Worm (Caenorhabditis elegans): ENCODE data around the gene rbm-7.
A peak's percentile ranks its signal among the peaks of the same experiment; 100 is the strongest.

rbm-7 gene

DNA sequence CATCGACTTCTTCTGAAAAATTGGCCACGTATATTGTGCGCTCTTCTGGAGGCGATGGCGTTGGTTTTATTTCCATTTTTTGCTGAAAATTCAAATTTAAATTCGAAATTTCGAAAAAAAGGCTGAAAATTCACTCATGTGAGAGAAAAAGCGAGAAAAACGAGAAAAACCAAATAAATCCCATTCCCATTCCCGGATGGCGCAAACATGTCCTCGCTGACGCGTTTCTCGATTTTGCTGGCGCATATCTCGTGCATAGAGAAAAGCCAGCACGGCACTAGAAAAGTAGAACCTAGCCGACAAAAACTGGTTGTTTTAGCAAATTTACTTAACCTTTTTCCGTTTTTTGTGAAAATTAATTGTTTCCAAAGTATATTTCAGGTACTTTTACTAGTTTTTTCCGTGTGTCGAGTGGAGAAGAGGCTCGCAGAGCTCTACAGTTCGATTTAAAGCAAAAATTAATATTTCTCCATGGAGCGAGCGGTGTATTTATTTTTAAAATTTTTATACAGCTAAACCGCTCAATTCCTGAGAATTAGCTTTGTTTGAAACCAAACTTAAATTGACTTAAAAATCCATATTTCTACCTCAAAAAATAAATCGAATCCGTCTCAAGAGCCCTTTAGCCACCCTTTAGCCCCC, at the start of gene rbm-7:
rbm-7 (minus strand) TSS at position 82 of the 642 bp plus-strand sequence.
- TF ChIP-seq nhr-25 (tag; optimal IDR thresholded peaks at IDR 0.05) (peak; percentile 25), ceh-28 (tag; optimal IDR thresholded peaks at IDR 0.05) (peak; percentile 38), jun-1 (tag; optimal IDR thresholded peaks at IDR 0.05) (peak; percentile 39), lin-15B (tag; optimal IDR thresholded peaks at IDR 0.05) (peak; percentile 79), pha-4 (tag; optimal IDR thresholded peaks at IDR 0.05) (peak; percentile 80), egl-5 (tag; optimal IDR thresholded peaks at IDR 0.05) (peak; percentile 4), nhr-67 (tag; optimal IDR thresholded peaks at IDR 0.05) (no peak), nhr-43 (tag; optimal IDR thresholded peaks at IDR 0.05; ENCODE audit: poor library complexity, severe bottlenecking) (peak; percentile 69), tbx-2 (tag; optimal IDR thresholded peaks at IDR 0.05) (no peak), nfya-1 (tag; optimal IDR thresholded peaks at IDR 0.05; ENCODE audit: insufficient read depth) (peak; percentile 80), nhr-23 (tag; optimal IDR thresholded peaks at IDR 0.05) (peak; percentile 51), R02D3.7 (tag; optimal IDR thresholded peaks at IDR 0.05) (peak; percentile 49), snpc-4 (tag; optimal IDR thresholded peaks at IDR 0.05) (peak; percentile 15), hmg-11 (tag; optimal IDR thresholded peaks at IDR 0.05) (peak; percentile 73), elt-2 (tag; optimal IDR thresholded peaks at IDR 0.05) (peak; percentile 13), mml-1 (tag; optimal IDR thresholded peaks at IDR 0.05) (no peak), skn-1 (tag; optimal IDR thresholded peaks at IDR 0.05) (peak; percentile 14), lin-39 (tag; optimal IDR thresholded peaks at IDR 0.05) (peak; percentile 30), aly-2 (tag; optimal IDR thresholded peaks at IDR 0.05) (no peak), fkh-10 (GFP tag; optimal IDR thresholded peaks at IDR 0.05) (no peak)

ce11 chrIII:12980770-12981169, 49.1 kb upstream of the rbm-7 start, which contains the start of gene ZK1010.4:
ZK1010.4 (plus strand) TSS chrIII:12981070.
- TF ChIP-seq fos-1 (tag; optimal IDR thresholded peaks at IDR 0.05) (no peak), pha-4 (tag; optimal IDR thresholded peaks at IDR 0.05) (no peak), mdl-1 (tag; optimal IDR thresholded peaks at IDR 0.05) (no peak), ceh-16 (tag; optimal IDR thresholded peaks at IDR 0.05) (no peak), ZK546.5 (tag; optimal IDR thresholded peaks at IDR 0.05) (no peak), unc-62 (GFP tag; optimal IDR thresholded peaks at IDR 0.05) (no peak)

ce11 chrIII:12978473-12979174, 47.0 kb upstream of the rbm-7 start, which contains the start of the genes ubq-2 and frg-1:
ubq-2 (minus strand) TSS chrIII:12978523.
frg-1 (plus strand) TSS chrIII:12979162.
- peak; percentile 13 for TF ChIP-seq fos-1 (tag; optimal IDR thresholded peaks at IDR 0.05)
- no peak for TF ChIP-seq daf-12 (tag; optimal IDR thresholded peaks at IDR 0.05)
- no peak for TF ChIP-seq elt-1 (tag; optimal IDR thresholded peaks at IDR 0.05)
- TF ChIP-seq lin-39 (tag; optimal IDR thresholded peaks at IDR 0.05): peak; percentile 95
- no peak for TF ChIP-seq nhr-67 (tag; optimal IDR thresholded peaks at IDR 0.05)
- TF ChIP-seq pqm-1 (tag; optimal IDR thresholded peaks at IDR 0.05): peak; percentile 67
- peak; percentile 71 for TF ChIP-seq jun-1 (tag; optimal IDR thresholded peaks at IDR 0.05)
- peak; percentile 13 for TF ChIP-seq zag-1 (tag; optimal IDR thresholded peaks at IDR 0.05)
- TF ChIP-seq hmg-11 (tag; optimal IDR thresholded peaks at IDR 0.05): peak; percentile 85
- peak; percentile 68 for TF ChIP-seq ceh-28 (tag; optimal IDR thresholded peaks at IDR 0.05)
- TF ChIP-seq skn-1 (tag; optimal IDR thresholded peaks at IDR 0.05): peak; percentile 66
- peak; percentile 53 for TF ChIP-seq nhr-11 (tag; optimal IDR thresholded peaks at IDR 0.05)
- TF ChIP-seq egl-5 (tag; optimal IDR thresholded peaks at IDR 0.05): peak; percentile 55
- no peak for TF ChIP-seq ceh-82 (tag; optimal IDR thresholded peaks at IDR 0.05)
- peak; percentile 15 for TF ChIP-seq ZK546.5 (tag; optimal IDR thresholded peaks at IDR 0.05)
- TF ChIP-seq pha-4 (tag; optimal IDR thresholded peaks at IDR 0.05): peak; percentile 92
- no peak for TF ChIP-seq nhr-77 (tag; optimal IDR thresholded peaks at IDR 0.05)
- no peak for TF ChIP-seq ceh-16 (tag; optimal IDR thresholded peaks at IDR 0.05)
- peak; percentile 76 for TF ChIP-seq nhr-25 (tag; optimal IDR thresholded peaks at IDR 0.05)
- TF ChIP-seq ztf-11 (tag; optimal IDR thresholded peaks at IDR 0.05): no peak
- TF ChIP-seq mdl-1 (tag; optimal IDR thresholded peaks at IDR 0.05): no peak
- no peak for TF ChIP-seq ztf-4 (tag; optimal IDR thresholded peaks at IDR 0.05)
- TF ChIP-seq egl-27 (tag; optimal IDR thresholded peaks at IDR 0.05): no peak
- TF ChIP-seq mml-1 (tag; optimal IDR thresholded peaks at IDR 0.05): no peak
- no peak for TF ChIP-seq fkh-10 (GFP tag; optimal IDR thresholded peaks at IDR 0.05)
- TF ChIP-seq lsy-12 (tag; optimal IDR thresholded peaks at IDR 0.05): peak; percentile 92
- TF ChIP-seq aly-2 (tag; optimal IDR thresholded peaks at IDR 0.05): no peak
- TF ChIP-seq nhr-43 (tag; optimal IDR thresholded peaks at IDR 0.05; ENCODE audit: poor library complexity, severe bottlenecking): peak; percentile 76
- no peak for TF ChIP-seq ceh-9 (tag; optimal IDR thresholded peaks at IDR 0.05)
- TF ChIP-seq elt-3 (tag; optimal IDR thresholded peaks at IDR 0.05): no peak
- peak; percentile 99 for TF ChIP-seq R02D3.7 (tag; optimal IDR thresholded peaks at IDR 0.05)
- TF ChIP-seq nhr-23 (tag; optimal IDR thresholded peaks at IDR 0.05): peak; percentile 80
- TF ChIP-seq tbx-2 (tag; optimal IDR thresholded peaks at IDR 0.05): peak; percentile 62
- TF ChIP-seq ama-1 (optimal IDR thresholded peaks at IDR 0.05): peak; percentile 54
- TF ChIP-seq lin-15B (tag; optimal IDR thresholded peaks at IDR 0.05): peak; percentile 88
- no peak for TF ChIP-seq fkh-2 (tag; optimal IDR thresholded peaks at IDR 0.05)
- TF ChIP-seq nfya-1 (tag; optimal IDR thresholded peaks at IDR 0.05; ENCODE audit: insufficient read depth): peak; percentile 97
- no peak for TF ChIP-seq nhr-76 (tag; optimal IDR thresholded peaks at IDR 0.05)
- TF ChIP-seq unc-62 (GFP tag; optimal IDR thresholded peaks at IDR 0.05): no peak
- no peak for TF ChIP-seq nhr-237 (tag; optimal IDR thresholded peaks at IDR 0.05)
- no peak for TF ChIP-seq sea-2 (GFP tag; optimal IDR thresholded peaks at IDR 0.05)
- TF ChIP-seq nhr-28 (tag; optimal IDR thresholded peaks at IDR 0.05): no peak
